Fruit fly (Drosophila melanogaster): Measurements from ENCODE around the gene CG1146.

DNA sequence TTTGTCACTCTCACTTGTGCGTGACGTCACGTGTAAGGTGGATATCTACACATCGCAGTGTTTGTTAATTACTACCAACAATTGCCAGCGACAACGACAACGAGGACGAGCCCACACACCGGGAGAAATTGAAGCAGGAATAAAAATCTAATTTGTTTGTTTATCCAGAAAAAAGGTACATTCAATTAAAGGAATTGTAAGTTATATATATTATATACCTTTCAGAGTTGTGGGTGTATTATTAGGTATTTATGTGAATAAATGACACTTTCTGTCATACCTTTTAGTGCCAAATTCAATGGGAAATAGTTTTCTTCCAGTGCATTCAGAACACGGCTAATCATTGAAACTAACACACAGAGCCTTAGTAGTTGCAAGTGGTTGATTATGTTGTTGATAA is 26.6 kb downstream of the CG1146 start:
- TF ChIP-seq Snoo (tag; optimal IDR thresholded peaks at IDR 0.05) = no peak
- no peak for TF ChIP-seq D1 (tag; optimal IDR thresholded peaks at IDR 0.05)
- TF ChIP-seq CG9948 (tag; optimal IDR thresholded peaks at IDR 0.05) = no peak
- TF ChIP-seq EcR (GFP tag; optimal IDR thresholded peaks at IDR 0.05) = no peak
- no peak for TF ChIP-seq gl (tag; optimal IDR thresholded peaks at IDR 0.05)
- TF ChIP-seq CG8159 (tag; optimal IDR thresholded peaks at IDR 0.05) = no peak
- no peak for TF ChIP-seq CG13204 (GFP tag; optimal IDR thresholded peaks at IDR 0.05)
- no peak for TF ChIP-seq CG10348 (GFP tag; IDR thresholded peaks at IDR 0.05)
- TF ChIP-seq CG12605 (GFP tag; IDR thresholded peaks at IDR 0.05) = no peak
- no peak for TF ChIP-seq Pif1B (GFP tag; optimal IDR thresholded peaks at IDR 0.05)
- no peak; the same call in 2 of the 3 replicates for TF ChIP-seq CG4496 (GFP tag; IDR thresholded peaks at IDR 0.05)
- TF ChIP-seq CG34367 (tag; optimal IDR thresholded peaks at IDR 0.05) = no peak
- TF ChIP-seq fd96Ca (GFP tag; IDR thresholded peaks at IDR 0.05) = no peak
- TF ChIP-seq CG14655 (GFP tag; optimal IDR thresholded peaks at IDR 0.05) = no peak

All from whole organism, pupa.